Fruit fly (Drosophila melanogaster) whole organism: ENCODE measurements around the gene CG31676.

Source experiments
- CG8478 ChIP-seq: fragments of >200 bp; optimal IDR thresholded peaks from 2 replicates; lab custom pipeline; 2018; ENCODE audit warnings: inconsistent platforms
- Dll ChIP-seq: fragments of >200 bp; optimal IDR thresholded peaks from 2 replicates; lab custom pipeline; 2017
- EcR ChIP-seq, 2 experiments: fragments of >200 bp; optimal IDR thresholded peaks; 2 replicates each; lab custom pipeline; 2017; ENCODE audit warnings: missing biosample characterization in 2 of 2, missing genetic modification characterization in 2 of 2, missing genetic modification reagents in 2 of 2
- pan ChIP-seq: fragments of >200 bp; optimal IDR thresholded peaks from 2 replicates; lab custom pipeline; 2017
- psq ChIP-seq: fragments of >200 bp; optimal IDR thresholded peaks from 2 replicates; lab custom pipeline; 2017
- usp ChIP-seq: fragments of >200 bp; optimal IDR thresholded peaks from 2 replicates; lab custom pipeline; 2017; ENCODE audit warnings: missing biosample characterization, missing genetic modification characterization, mixed read lengths

The CG31676 gene

DNA sequence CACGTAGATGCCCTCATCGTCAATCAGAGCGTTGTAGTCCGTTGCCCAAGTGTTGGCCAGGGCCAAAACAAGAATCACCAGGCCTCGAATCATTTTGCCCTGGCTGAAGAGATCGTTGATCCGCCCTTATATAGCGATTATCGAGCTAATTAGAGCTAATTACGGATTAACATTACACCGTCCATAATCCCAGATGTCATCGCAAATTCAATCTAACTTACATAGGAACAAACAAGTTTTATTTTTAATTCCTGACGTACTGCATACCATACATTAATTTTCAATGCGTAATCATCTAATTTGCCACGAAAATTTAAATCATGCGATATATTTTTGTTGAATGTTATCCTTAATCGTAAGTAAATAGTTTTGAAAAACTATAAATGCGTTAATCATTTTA is 23.4 kb upstream of the CG31676 start, which contains the start of gene CheB38b:
TSS of gene CheB38b (minus strand) at position 101 of the 400 bp plus-strand sequence.
- TF ChIP-seq Dll (no peak), psq (lab: Kevin White, UChicago) (no peak), pan (lab: Kevin White, UChicago) (no peak), EcR (GFP tag; optimal IDR thresholded peaks at IDR 0.05; lab: Kevin White, UChicago) (no peak), CG8478 (lab: Kevin White, UChicago) (no peak)

DNA sequence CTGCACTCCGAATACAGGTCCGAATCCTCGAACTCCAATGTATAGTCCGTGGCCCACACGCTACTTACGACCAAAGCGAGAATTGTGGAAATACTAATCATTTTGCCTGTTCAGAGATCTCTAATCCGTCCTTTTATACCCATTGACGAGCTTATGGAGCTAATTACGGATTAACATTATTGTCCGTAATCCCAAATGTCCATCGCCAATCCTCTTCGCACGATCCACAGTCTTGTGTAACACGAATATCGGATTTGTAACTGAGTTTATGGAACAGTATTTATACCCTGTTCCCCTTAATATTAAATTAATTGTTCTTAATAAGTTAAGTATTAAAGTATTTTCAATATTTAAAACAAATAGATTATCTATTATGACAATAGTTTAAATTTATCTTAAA is 22.1 kb upstream of the CG31676 start, which contains the start of gene CheB38a:
TSS of gene CheB38a (minus strand) at position 101 of the 400 bp plus-strand sequence.
- TF ChIP-seq psq (lab: Kevin White, UChicago) (no peak), Dll (no peak), CG8478 (lab: Kevin White, UChicago) (no peak), pan (lab: Kevin White, UChicago) (no peak), EcR (GFP tag; optimal IDR thresholded peaks at IDR 0.05; lab: Kevin White, UChicago) (no peak), usp (GFP tag; lab: Kevin White, UChicago) (no peak)

DNA sequence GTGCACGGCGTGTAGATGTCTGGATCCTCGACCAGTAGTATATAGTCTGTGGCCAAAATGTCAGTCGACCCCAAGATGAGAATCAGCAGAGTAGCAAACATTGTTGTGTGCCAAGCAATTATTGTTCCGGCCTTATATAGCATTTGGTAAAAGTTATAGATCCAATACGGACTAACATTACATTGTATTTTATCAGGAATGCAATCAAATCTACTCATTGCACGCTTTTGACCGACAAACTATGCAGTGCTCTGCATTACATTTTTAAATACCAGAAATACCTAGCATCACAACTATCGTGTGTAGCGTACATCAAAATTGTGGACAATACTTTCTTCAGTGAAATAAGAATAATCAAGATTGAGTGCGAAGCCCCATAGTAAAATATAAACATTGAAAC is 19.8 kb upstream of the CG31676 start, which contains the start of gene CheB38c:
TSS of gene CheB38c (minus strand) at position 101 of the 400 bp plus-strand sequence.
- no peak for TF ChIP-seq psq (lab: Kevin White, UChicago)
- no peak for TF ChIP-seq Dll
- TF ChIP-seq CG8478 (lab: Kevin White, UChicago) = no peak
- TF ChIP-seq usp (GFP tag; lab: Kevin White, UChicago) = no peak
- no peak for TF ChIP-seq EcR (GFP tag; optimal IDR thresholded peaks at IDR 0.05; lab: Kevin White, UChicago)
- TF ChIP-seq pan (lab: Kevin White, UChicago) = no peak

DNA sequence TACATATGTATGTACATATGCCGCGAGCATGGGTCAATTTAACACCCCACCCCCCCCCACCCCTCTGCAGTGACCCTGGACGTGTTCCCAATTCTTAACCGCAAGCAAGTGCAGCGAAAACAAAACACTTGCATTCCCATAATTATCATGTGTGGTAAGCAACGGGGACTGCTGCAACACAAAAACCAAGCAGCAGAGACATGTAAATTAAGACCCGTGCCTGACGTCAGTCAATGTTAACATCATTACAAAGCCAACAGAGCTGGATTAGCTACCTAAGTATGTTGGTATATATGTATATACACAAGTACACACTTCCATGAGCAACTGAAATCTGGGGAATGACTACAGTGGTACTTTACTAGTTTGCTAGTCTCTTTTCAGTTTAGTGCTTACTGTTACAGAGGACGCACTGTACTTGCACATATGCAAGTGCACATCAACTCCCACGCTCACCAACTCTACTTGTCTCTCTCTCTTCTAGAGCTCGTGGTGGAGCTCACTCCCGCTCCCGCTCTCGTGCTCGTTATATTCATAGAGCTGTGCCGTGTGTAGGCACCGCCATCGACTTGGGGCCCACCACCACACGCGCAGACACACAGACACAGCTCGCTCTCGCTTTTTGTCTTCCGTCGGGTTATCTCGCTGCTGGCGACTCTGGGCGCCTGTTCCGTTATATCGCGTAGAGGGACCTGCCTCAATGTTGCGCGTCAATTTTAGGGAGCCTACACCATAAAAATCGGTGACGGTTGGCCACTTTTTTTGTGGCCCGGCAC is 19.1 kb upstream of the CG31676 start:
- TF ChIP-seq CG8478 (lab: Kevin White, UChicago) (no peak), EcR (GFP tag; optimal IDR thresholded peaks at IDR 0.05; lab: Kevin White, UChicago) (no peak), usp (GFP tag; lab: Kevin White, UChicago) (no peak), Dll (no peak), pan (lab: Kevin White, UChicago) (no peak), psq (lab: Kevin White, UChicago) (no peak)

DNA sequence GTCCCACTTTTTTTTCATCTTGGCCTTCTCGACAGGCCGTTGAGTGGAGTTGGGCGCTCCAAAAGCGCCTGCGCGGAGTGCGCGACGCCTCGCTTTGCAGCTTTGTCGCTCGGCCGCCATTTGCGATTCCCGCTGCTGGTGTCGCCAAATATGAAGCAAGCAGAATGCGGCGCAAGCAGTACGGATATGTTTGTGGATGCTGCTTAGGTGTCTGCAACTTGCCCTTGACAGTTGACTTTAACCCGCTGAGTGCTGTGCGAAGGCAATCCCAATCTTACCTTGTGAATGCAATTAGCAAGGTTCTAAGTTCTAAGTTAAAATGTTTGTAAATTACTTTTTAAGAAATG is 18.6 kb upstream of the CG31676 start:
- TF ChIP-seq usp (GFP tag; lab: Kevin White, UChicago) = no peak
- TF ChIP-seq CG8478 (lab: Kevin White, UChicago) = no peak

DNA sequence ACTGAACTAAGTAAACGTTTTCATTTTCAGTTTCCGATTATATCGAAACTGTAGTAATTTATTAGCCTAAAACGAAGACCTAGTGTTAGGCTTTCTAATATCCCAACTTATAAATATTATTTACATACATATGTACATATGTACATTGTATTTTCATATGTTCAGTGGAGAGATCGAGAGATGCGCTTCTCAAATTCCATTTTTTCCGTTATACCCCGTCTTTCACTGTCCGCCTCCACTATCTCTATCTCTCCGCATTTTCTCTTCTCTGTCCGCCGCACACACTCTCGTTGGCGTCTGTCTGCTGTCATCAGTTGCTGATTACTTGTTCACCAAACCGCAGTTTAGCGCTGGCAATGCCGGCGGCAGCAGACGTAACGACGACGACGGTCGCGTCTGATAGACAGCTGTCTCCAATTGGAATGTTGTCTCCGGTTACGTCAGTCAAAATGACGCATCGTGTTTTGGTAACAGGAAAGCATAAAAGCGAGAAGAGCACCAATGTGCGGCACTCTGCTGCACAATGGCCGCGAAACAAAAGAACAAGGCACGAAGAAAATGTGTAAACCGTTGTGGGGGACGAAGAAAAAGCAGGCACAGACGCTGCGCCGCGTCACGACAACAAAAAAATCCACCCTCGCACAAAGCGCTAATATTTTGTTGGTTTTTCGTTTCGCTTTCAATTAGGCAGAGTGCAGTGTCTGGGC is 17.9 kb upstream of the CG31676 start, which contains the start of gene CG9331:
TSS of gene CG9331 (plus strand) at position 340 of the 707 bp plus-strand sequence.
- TF ChIP-seq EcR (GFP tag; optimal IDR thresholded peaks at IDR 0.05; lab: Kevin White, UChicago) = no peak
- TF ChIP-seq usp (GFP tag; lab: Kevin White, UChicago) = no peak
- TF ChIP-seq CG8478 (lab: Kevin White, UChicago) = no peak
- no peak for TF ChIP-seq Dll
- no peak for TF ChIP-seq pan (lab: Kevin White, UChicago)
- TF ChIP-seq psq (lab: Kevin White, UChicago) = no peak

- TF ChIP-seq usp (GFP tag; lab: Kevin White, UChicago) (no peak), CG8478 (lab: Kevin White, UChicago) (peak; percentile 73)
Measured at dm6 chr2L:20823196-20824105, 17.1 kb upstream of the CG31676 start.

- no peak for TF ChIP-seq Dll
Measured at dm6 chr2L:20824136-20824789, 16.3 kb upstream of the CG31676 start.

DNA sequence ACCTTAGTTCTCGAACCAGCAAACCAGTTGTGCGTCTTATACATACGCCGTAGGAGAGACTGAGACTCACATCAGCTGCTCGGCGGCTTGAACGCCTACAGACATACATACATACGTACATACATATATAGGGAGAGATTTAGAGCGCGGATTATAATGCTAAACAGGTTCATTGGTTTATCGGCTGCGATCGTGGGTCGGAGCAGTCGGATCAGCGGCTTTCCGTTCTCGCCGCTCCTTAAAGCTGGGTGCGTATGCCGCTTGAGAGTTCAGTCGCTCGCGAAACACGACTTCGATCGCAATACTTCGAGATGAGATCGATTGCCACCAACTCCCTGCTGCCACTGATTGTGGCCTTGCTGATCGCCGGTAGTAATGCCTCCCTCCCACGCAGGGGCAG is 15.3 kb upstream of the CG31676 start:
- TF ChIP-seq Dll = no peak
- TF ChIP-seq EcR (GFP tag; optimal IDR thresholded peaks at IDR 0.05; lab: Kevin White, UChicago) = no peak
- TF ChIP-seq usp (GFP tag; lab: Kevin White, UChicago) = no peak
- no peak for TF ChIP-seq psq (lab: Kevin White, UChicago)
- TF ChIP-seq pan (lab: Kevin White, UChicago) = no peak
- TF ChIP-seq CG8478 (lab: Kevin White, UChicago) = no peak

DNA sequence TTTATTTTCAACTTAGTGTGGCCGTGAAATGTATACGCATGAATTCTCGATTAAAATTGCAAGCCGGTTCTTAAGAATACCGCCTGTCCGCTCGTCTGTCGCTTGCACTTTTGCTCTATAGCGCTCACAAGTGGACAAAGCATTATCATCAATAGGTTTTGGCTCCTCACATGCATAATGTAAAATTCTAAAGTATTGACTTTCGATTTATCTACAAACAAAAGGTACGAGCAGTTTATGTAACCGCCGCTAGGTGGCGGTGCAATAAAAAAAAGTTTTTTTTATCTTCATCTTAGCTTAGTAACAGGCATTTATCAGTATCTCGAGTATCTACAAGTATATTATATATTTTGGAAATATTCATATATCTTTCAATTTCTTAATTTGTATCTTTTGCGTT is 14.3 kb upstream of the CG31676 start:
- TF ChIP-seq usp (GFP tag; lab: Kevin White, UChicago) (no peak), EcR (GFP tag; optimal IDR thresholded peaks at IDR 0.05; lab: Kevin White, UChicago) (no peak), psq (lab: Kevin White, UChicago) (no peak), CG8478 (lab: Kevin White, UChicago) (no peak), Dll (no peak)

DNA sequence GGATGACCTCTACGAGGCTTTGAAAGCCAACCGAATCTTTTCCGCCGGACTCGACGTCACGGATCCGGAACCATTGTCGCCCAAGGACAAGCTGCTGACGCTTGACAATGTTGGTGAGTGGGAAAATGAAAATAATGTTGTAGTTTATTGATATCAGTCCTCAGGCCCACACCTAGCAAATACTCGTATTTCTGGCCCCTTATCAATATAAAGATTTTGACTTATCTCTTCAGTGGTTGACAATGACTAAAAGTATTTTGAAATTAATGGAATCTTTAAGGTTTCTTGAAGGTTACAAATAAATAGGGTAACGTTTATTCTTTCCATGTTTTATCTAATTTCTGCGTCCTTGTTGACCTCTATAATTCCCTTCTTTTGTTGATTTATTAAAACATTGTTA is 13.5 kb upstream of the CG31676 start:
- TF ChIP-seq psq (lab: Kevin White, UChicago) (no peak), pan (lab: Kevin White, UChicago) (no peak), CG8478 (lab: Kevin White, UChicago) (no peak), EcR (GFP tag; optimal IDR thresholded peaks at IDR 0.05; lab: Kevin White, UChicago) (no peak), usp (GFP tag; lab: Kevin White, UChicago) (no peak), Dll (no peak)
